Worm (Caenorhabditis elegans) whole organism, L4 larva: ENCODE data around the gene znf-782.

Source experiments
- D1046.2 ChIP-seq: fragments of 200-800 bp; sonication (Bioruptor generic); IDR thresholded peaks from 2 replicates; pipeline ENCODE4 v1.3.6; 2022; ENCODE audit warnings: missing genetic modification characterization, missing compliant biosample characterization
- F26F4.8 ChIP-seq: fragments of 200-800 bp; sonication (Bioruptor generic); conservative IDR thresholded peaks from 2 replicates; pipeline ENCODE4 v1.3.6; 2022; ENCODE audit warnings: missing genetic modification characterization, missing compliant biosample characterization
- F37D6.2 ChIP-seq: sonication (generic microtip); optimal IDR thresholded peaks from 2 replicates; lab custom pipeline; 2016; ENCODE audit warnings: mild to moderate bottlenecking, missing genetic modification characterization, missing compliant biosample characterization
- R02D3.7 ChIP-seq: fragments of 150-350 bp; sonication (generic microtip); optimal IDR thresholded peaks from 3 replicates; lab custom pipeline; 2014; ENCODE audit warnings: missing biosample characterization, missing genetic modification characterization
- T26A8.4 ChIP-seq: fragments of 200-800 bp; sonication (Bioruptor generic); IDR thresholded peaks from 2 replicates; pipeline ENCODE4 v1.3.6; 2022; ENCODE audit warnings: missing genetic modification characterization, missing compliant biosample characterization
- Y48G9A.11 ChIP-seq: fragments of 200-800 bp; sonication (Bioruptor generic); IDR thresholded peaks from 2 replicates; pipeline ENCODE4 v1.3.6; 2022; ENCODE audit warnings: missing genetic modification reagents, missing genetic modification characterization, missing compliant biosample characterization
- aha-1 ChIP-seq: fragments of 150-350 bp; peaks from one replicate; lab custom pipeline; 2014; ENCODE audit warnings: missing biosample characterization, missing genetic modification characterization
- attf-4 ChIP-seq: sonication (generic microtip); optimal IDR thresholded peaks from 3 replicates; lab custom pipeline; 2017; ENCODE audit warnings: missing biosample characterization, missing genetic modification characterization
- ceh-28 ChIP-seq: fragments of 150-350 bp; optimal IDR thresholded peaks from 2 replicates; lab custom pipeline; 2014; ENCODE audit warnings: missing biosample characterization, missing genetic modification reagents, missing genetic modification characterization
- ceh-32 ChIP-seq: sonication (generic microtip); optimal IDR thresholded peaks from 2 replicates; lab custom pipeline; 2016; ENCODE audit warnings: mild to moderate bottlenecking, missing genetic modification characterization, missing compliant biosample characterization; ENCODE audit not compliant: poor library complexity
- cey-2 ChIP-seq: sonication (generic microtip); optimal IDR thresholded peaks from 3 replicates; lab custom pipeline; 2017; ENCODE audit warnings: missing genetic modification characterization, mild to moderate bottlenecking, missing compliant biosample characterization, antibody characterized with exemption, borderline replicate concordance; ENCODE audit not compliant: insufficient read depth
- ctbp-1 ChIP-seq: fragments of 200-800 bp; sonication (Bioruptor generic); IDR thresholded peaks from 2 replicates; pipeline ENCODE4 v1.3.6; 2022; ENCODE audit warnings: missing genetic modification reagents, missing genetic modification characterization, missing compliant biosample characterization
- daf-12 ChIP-seq: fragments of 150-350 bp; optimal IDR thresholded peaks from 2 replicates; lab custom pipeline; 2014; ENCODE audit warnings: missing biosample characterization, missing genetic modification reagents, missing genetic modification characterization
- daf-16 ChIP-seq, 3 experiments: sonication (generic microtip); optimal IDR thresholded peaks; 2 replicates each; lab custom pipeline; 2016 to 2017; ENCODE audit warnings: missing genetic modification characterization in 3 of 3, missing genetic modification reagents in 3 of 3, mild to moderate bottlenecking in 2 of 3, missing compliant biosample characterization in 2 of 3, missing biosample characterization in 1 of 3, moderate library complexity in 1 of 3
- dve-1 ChIP-seq: sonication (generic microtip); optimal IDR thresholded peaks from 2 replicates; lab custom pipeline; 2017; ENCODE audit warnings: antibody characterized with exemption, mild to moderate bottlenecking, missing genetic modification characterization, missing compliant biosample characterization; ENCODE audit not compliant: insufficient read depth
- egl-43 ChIP-seq: fragments of 200-800 bp; sonication (Bioruptor generic); IDR thresholded peaks from 2 replicates; pipeline ENCODE4 v1.3.6; 2022; ENCODE audit warnings: missing genetic modification reagents, missing genetic modification characterization, missing compliant biosample characterization
- hif-1 ChIP-seq, 2 experiments: sonication (generic microtip); optimal IDR thresholded peaks; 2 replicates each; lab custom pipeline; 2016 to 2017; ENCODE audit warnings: missing compliant biosample characterization in 2 of 2, missing genetic modification characterization in 2 of 2, missing genetic modification reagents in 2 of 2, missing genotype in 2 of 2, mild to moderate bottlenecking in 1 of 2
- hlh-11 ChIP-seq: fragments of 200-800 bp; sonication (Bioruptor generic); optimal IDR thresholded peaks from 2 replicates; lab custom pipeline; 2018; ENCODE audit warnings: mild to moderate bottlenecking, missing genetic modification characterization, missing compliant biosample characterization
- hlh-30 ChIP-seq: sonication (generic microtip); optimal IDR thresholded peaks from 2 replicates; lab custom pipeline; 2017; ENCODE audit warnings: antibody characterized with exemption, mild to moderate bottlenecking, missing genetic modification characterization, missing compliant biosample characterization; ENCODE audit not compliant: insufficient read depth
- hmg-1.1 ChIP-seq: fragments of 200-800 bp; sonication (Bioruptor generic); IDR thresholded peaks from 2 replicates; pipeline ENCODE4 v1.3.6; 2022; ENCODE audit warnings: missing genetic modification reagents, missing genetic modification characterization, missing compliant biosample characterization
- lin-13 ChIP-seq: fragments of 150-350 bp; optimal IDR thresholded peaks from 2 replicates; lab custom pipeline; 2014; ENCODE audit warnings: missing biosample characterization, missing genetic modification reagents, missing genetic modification characterization
- lin-39 ChIP-seq: fragments of 150-350 bp; optimal IDR thresholded peaks from 2 replicates; lab custom pipeline; 2014; ENCODE audit warnings: missing biosample characterization, missing genetic modification reagents, missing genetic modification characterization
- mdl-1 ChIP-seq, 2 experiments: fragments of 150-350 bp in 1 of 2; sonication (generic microtip) in 1 of 2; optimal IDR thresholded peaks; 2 replicates each; lab custom pipeline; 2014 to 2017; ENCODE audit warnings: missing biosample characterization in 2 of 2, missing genetic modification characterization in 2 of 2
- mep-1 ChIP-seq: fragments of 150-350 bp; sonication (generic microtip); optimal IDR thresholded peaks from 3 replicates; lab custom pipeline; 2014; ENCODE audit warnings: missing biosample characterization, missing genetic modification characterization
- nhr-10 ChIP-seq: fragments of 150-350 bp; optimal IDR thresholded peaks from 2 replicates; lab custom pipeline; 2014; ENCODE audit warnings: missing biosample characterization, missing genetic modification characterization
- nhr-102 ChIP-seq: sonication (generic microtip); optimal IDR thresholded peaks from 2 replicates; lab custom pipeline; 2016; ENCODE audit warnings: mild to moderate bottlenecking, missing genetic modification characterization, moderate library complexity, missing compliant biosample characterization
- nhr-41 ChIP-seq: fragments of 200-800 bp; sonication (Bioruptor generic); IDR thresholded peaks from 2 replicates; pipeline ENCODE4 v1.3.6; 2022; ENCODE audit warnings: missing genetic modification reagents, missing genetic modification characterization, missing compliant biosample characterization
- nhr-42 ChIP-seq: fragments of 200-800 bp; sonication (Bioruptor generic); IDR thresholded peaks from 2 replicates; pipeline ENCODE4 v1.3.6; 2022; ENCODE audit warnings: missing genetic modification characterization, missing compliant biosample characterization
- pha-4 ChIP-seq, 2 experiments: fragments of 150-350 bp in 1 of 2; fragments of 200-800 bp in 1 of 2; sonication (Bioruptor generic) in 1 of 2; IDR thresholded peaks in 1 of 2; optimal IDR thresholded peaks in 1 of 2; 2 replicates each; pipeline versions ENCODE4 v1.3.6 to Lab custom; 2014 to 2022; ENCODE audit warnings: missing genetic modification characterization in 2 of 2, missing genetic modification reagents in 2 of 2, missing biosample characterization in 1 of 2, missing compliant biosample characterization in 1 of 2
- php-3 ChIP-seq: fragments of 200-800 bp; sonication (Bioruptor generic); IDR thresholded peaks from 2 replicates; pipeline ENCODE4 v1.3.6; 2022; ENCODE audit warnings: missing genetic modification reagents, missing genetic modification characterization, missing compliant biosample characterization
- rbr-2 ChIP-seq: sonication (generic microtip); optimal IDR thresholded peaks from 2 replicates; lab custom pipeline; 2016; ENCODE audit warnings: missing genotype, missing genetic modification characterization, missing compliant biosample characterization
- set-16 ChIP-seq: fragments of 200-800 bp; sonication (Bioruptor generic); IDR thresholded peaks from 2 replicates; pipeline ENCODE4 v1.3.6; 2022; ENCODE audit warnings: missing genetic modification reagents, missing genetic modification characterization, missing compliant biosample characterization
- snpc-4 ChIP-seq: fragments of 150-350 bp; optimal IDR thresholded peaks from 2 replicates; lab custom pipeline; 2014; ENCODE audit warnings: missing biosample characterization, missing genetic modification characterization
- unc-39 ChIP-seq: sonication (generic microtip); optimal IDR thresholded peaks from 2 replicates; lab custom pipeline; 2017; ENCODE audit warnings: missing biosample characterization, missing genetic modification characterization
- unc-62 ChIP-seq, 3 experiments: fragments of 150-350 bp in 1 of 3; sonication (generic microtip); optimal IDR thresholded peaks in 2 of 3; peaks in 1 of 3; 1 replicate in 1 of 3; 2 replicates in 2 of 3; lab custom pipeline; 2014 to 2017; ENCODE audit warnings: missing biosample characterization in 3 of 3, missing genetic modification characterization in 3 of 3, missing genetic modification reagents in 3 of 3, missing genotype in 1 of 3
- vab-7 ChIP-seq: fragments of 200-800 bp; sonication (Bioruptor generic); IDR thresholded peaks from 2 replicates; pipeline ENCODE4 v1.3.6; 2022; ENCODE audit warnings: missing genetic modification reagents, missing genetic modification characterization, missing compliant biosample characterization
- zfp-2 ChIP-seq: sonication (generic microtip); optimal IDR thresholded peaks from 2 replicates; lab custom pipeline; 2016; ENCODE audit warnings: mild to moderate bottlenecking, missing genetic modification characterization, missing compliant biosample characterization

znf-782 gene

DNA sequence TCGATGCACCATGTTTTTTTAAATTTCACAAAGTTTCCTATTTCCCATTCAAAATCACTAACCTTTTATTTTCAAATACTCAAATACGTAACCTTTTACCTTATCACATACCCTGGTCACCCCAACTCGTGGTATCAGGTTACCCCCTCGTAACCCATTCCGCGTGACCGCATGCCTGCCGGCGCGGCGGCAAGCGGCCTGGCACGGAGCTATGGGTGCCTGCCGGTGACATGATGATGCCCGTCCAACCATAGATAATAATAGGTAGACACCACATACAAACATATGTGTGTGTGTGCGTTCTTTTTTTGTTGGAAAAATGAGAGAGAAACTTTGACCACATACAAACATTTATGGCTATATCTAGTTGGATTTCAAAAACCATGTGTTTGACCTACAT, 1.8 kb downstream of the znf-782 start (continued):
- TF ChIP-seq unc-62 (GFP tag; optimal IDR thresholded peaks at IDR 0.05 in 1 of 2; lab: Kevin White, UChicago) (no peak), unc-62 (tag; optimal IDR thresholded peaks at IDR 0.05; lab: Kevin White, UChicago) (no peak), R02D3.7 (tag; lab: Kevin White, UChicago) (no peak), Y48G9A.11 (GFP tag; lab: Robert Waterston, UW) (no peak), zfp-2 (tag; lab: Kevin White, UChicago) (no peak), nhr-41 (GFP tag; lab: Robert Waterston, UW) (0 out of 2 replicates have a peak, but pooled peaks have one; percentile 39), F37D6.2 (tag; lab: Kevin White, UChicago) (no peak), ceh-28 (no peak), D1046.2 (GFP tag; lab: Robert Waterston, UW) (no peak), hlh-30 (peak; percentile 74), T26A8.4 (peak; percentile 43), ceh-32 (no peak), lin-13 (GFP tag; lab: Kevin White, UChicago) (no peak), lin-39 (tag; lab: Kevin White, UChicago) (no peak)

DNA sequence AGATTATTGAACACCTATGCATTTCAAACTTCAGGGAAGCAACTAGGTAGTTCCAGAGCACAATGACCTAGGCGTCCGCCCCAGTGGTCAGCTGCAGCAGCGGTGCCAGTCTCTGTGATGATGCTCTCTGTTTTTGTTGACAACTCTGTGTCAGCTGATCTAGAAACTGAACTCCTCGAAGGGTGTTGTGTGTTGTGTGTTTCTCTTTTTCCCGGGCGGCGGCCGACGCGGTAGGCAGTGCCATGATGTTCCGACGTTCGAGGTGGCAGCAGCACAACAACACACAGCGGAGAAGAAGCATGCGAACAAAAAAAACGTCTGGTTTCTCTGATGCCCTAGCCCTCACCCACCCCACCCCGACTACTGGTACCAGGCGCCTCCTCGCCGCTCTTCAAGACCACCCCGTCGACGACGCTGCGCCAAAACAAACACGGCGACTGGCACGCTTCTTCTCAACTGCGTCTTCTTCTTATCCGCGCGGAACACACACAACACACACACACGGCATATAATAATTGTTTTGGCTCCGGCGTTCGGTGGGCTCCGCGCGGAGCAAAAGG, 3.0 kb downstream of the znf-782 start:
- peak; percentile 82 for TF ChIP-seq set-16 (GFP tag; lab: Robert Waterston, UW)
- TF ChIP-seq daf-16 (GFP tag; optimal IDR thresholded peaks at IDR 0.05; lab: Kevin White, UChicago), result peak in 1 of 2 experiments; percentile 92
- TF ChIP-seq daf-16 (tag; optimal IDR thresholded peaks at IDR 0.05; lab: Kevin White, UChicago), result peak; percentile 77
- peak; percentile 85 for TF ChIP-seq hlh-11 (tag; lab: Kevin White, UChicago)
- TF ChIP-seq php-3 (GFP tag; lab: Robert Waterston, UW), result 0 out of 2 replicates have a peak, but pooled peaks have one; percentile 7
- peak; percentile 19 for TF ChIP-seq hlh-30
- TF ChIP-seq aha-1, result peak; percentile 46
- TF ChIP-seq egl-43 (GFP tag; lab: Robert Waterston, UW), result 0 out of 2 replicates have a peak, but pooled peaks have one; percentile 30
- TF ChIP-seq ctbp-1 (GFP tag; lab: Robert Waterston, UW), result no peak
- no peak for TF ChIP-seq cey-2 (tag; lab: Kevin White, UChicago)
- TF ChIP-seq nhr-10 (tag; lab: Kevin White, UChicago), result no peak
- peak; percentile 30; the same call in 1 of the 2 replicates for TF ChIP-seq nhr-42 (GFP tag; lab: Robert Waterston, UW)
- no peak for TF ChIP-seq attf-4 (tag; lab: Kevin White, UChicago)
- TF ChIP-seq F26F4.8 (GFP tag; lab: Robert Waterston, UW), result no peak
- no peak for TF ChIP-seq dve-1 (tag; lab: Kevin White, UChicago)
- peak in 1 of 2 experiments; percentile 39 for TF ChIP-seq hif-1 (tag; optimal IDR thresholded peaks at IDR 0.05; lab: Kevin White, UChicago)
- peak in 1 of 2 experiments; percentile 61 for TF ChIP-seq unc-62 (GFP tag; optimal IDR thresholded peaks at IDR 0.05 in 1 of 2; lab: Kevin White, UChicago)
- TF ChIP-seq unc-62 (tag; optimal IDR thresholded peaks at IDR 0.05; lab: Kevin White, UChicago), result no peak
- TF ChIP-seq daf-12, result no peak
- no peak for TF ChIP-seq snpc-4
- TF ChIP-seq mdl-1 (tag; optimal IDR thresholded peaks at IDR 0.05; lab: Kevin White, UChicago), result peak in 1 of 2 experiments; percentile 66
- no peak for TF ChIP-seq mep-1 (tag; lab: Kevin White, UChicago)
- 0 out of 2 replicates have a peak, but pooled peaks have one; percentile 22 for TF ChIP-seq hmg-1.1 (GFP tag; lab: Robert Waterston, UW)
- no peak for TF ChIP-seq nhr-102 (tag; lab: Kevin White, UChicago)
- no peak for TF ChIP-seq vab-7
- TF ChIP-seq pha-4 (GFP tag; IDR thresholded peaks at IDR 0.05; lab: Robert Waterston, UW), result peak; percentile 26; the same call in 1 of the 2 replicates
- no peak for TF ChIP-seq pha-4 (tag; optimal IDR thresholded peaks at IDR 0.05; lab: Kevin White, UChicago)
- peak; percentile 3 for TF ChIP-seq F37D6.2 (tag; lab: Kevin White, UChicago)
- TF ChIP-seq rbr-2, result peak; percentile 20
- TF ChIP-seq unc-39, result no peak
- TF ChIP-seq lin-39 (tag; lab: Kevin White, UChicago), result no peak
- TF ChIP-seq, all 104 proteins: peak for 15
